Worm (Caenorhabditis elegans): Measurements from ENCODE around the gene nhr-8.

- TF ChIP-seq ama-1 (optimal IDR thresholded peaks at IDR 0.05), result no peak
- TF ChIP-seq ama-1 (GFP tag; optimal IDR thresholded peaks at IDR 0.05), result no peak
- no peak for TF ChIP-seq ekl-4 (GFP tag; IDR thresholded peaks at IDR 0.05)
- TF ChIP-seq lin-35 (GFP tag; optimal IDR thresholded peaks at IDR 0.05), result no peak
Observed at ce11 chrIV:7672872-7673271, 37.9 kb upstream of the nhr-8 start, which contains the start of gene C08G9.2.

All from whole organism, young adult.